Fruit fly (Drosophila melanogaster) Kc167 (cell line): ENCODE data around the gene CG17721.
A peak's percentile ranks its signal among the peaks of the same experiment; 100 is the strongest.

Source experiments
- Myc ChIP-seq: fragments of >200 bp; optimal IDR thresholded peaks from 2 replicates; lab custom pipeline; 2017; ENCODE audit warnings: missing external identifiers
- Sin3A ChIP-seq: fragments of >200 bp; optimal IDR thresholded peaks from 2 replicates; lab custom pipeline; 2018; ENCODE audit warnings: missing external identifiers
- h ChIP-seq: fragments of >200 bp; optimal IDR thresholded peaks from 3 replicates; lab custom pipeline; 2018; ENCODE audit warnings: missing external identifiers
- insv ChIP-seq: fragments of >200 bp; optimal IDR thresholded peaks from 3 replicates; lab custom pipeline; 2018; ENCODE audit warnings: missing external identifiers
- psq ChIP-seq: fragments of >200 bp; optimal IDR thresholded peaks from 2 replicates; lab custom pipeline; 2017; ENCODE audit warnings: missing external identifiers
- ttk ChIP-seq: sonication (Bioruptor generic); optimal IDR thresholded peaks from 2 replicates; lab custom pipeline; 2017; ENCODE audit warnings: missing external identifiers

CG17721 gene

DNA sequence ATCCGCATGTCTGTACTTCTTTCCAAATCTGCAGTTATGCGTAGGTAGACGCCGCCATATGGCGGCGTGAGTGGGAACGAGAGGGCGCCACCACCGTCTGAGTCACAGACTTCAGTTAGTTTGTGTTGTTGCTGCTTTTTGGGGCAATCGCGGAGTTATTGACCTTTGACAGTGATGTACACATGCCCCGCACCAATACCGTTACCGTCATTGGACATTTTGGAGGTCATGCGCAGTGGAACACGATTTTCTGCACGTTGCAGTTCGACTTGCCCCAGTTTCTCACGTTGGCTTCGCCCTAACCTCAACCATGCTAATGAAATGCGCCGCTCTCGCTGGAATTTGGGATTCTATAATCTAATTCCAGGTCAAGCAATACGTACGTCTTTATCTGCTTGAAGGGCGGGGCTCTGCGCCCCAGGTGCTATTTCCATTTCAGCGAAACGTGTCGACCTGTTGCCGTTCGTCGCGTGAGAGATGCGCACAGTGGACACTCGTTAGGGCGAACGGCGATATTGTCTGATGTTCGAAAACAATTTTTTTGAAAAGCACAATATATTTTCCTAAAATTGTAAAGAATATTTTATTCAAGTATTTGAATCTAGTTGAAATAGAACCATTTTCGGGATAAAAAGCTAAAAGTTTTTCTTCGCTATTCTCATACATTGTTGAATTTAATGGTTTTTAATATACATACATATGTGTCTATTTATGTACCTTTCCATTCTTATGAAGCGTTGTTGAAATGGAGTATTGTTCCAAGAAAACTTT, 23.5 kb upstream of the CG17721 start:
- TF ChIP-seq Sin3A (lab: Kevin White, UChicago) (no peak), h (no peak), insv (lab: Kevin White, UChicago) (no peak), Myc (lab: Kevin White, UChicago) (no peak), ttk (lab: Kevin White, UChicago) (no peak), psq (lab: Kevin White, UChicago) (no peak)

dm6 chr3R:11214449-11214950, 20.4 kb upstream of the CG17721 start, which contains the start of gene ZnT86D:
Gene ZnT86D, minus strand, starts transcription at chr3R:11214539.
- TF ChIP-seq ttk (lab: Kevin White, UChicago) = no peak
- TF ChIP-seq Sin3A (lab: Kevin White, UChicago) = no peak

DNA sequence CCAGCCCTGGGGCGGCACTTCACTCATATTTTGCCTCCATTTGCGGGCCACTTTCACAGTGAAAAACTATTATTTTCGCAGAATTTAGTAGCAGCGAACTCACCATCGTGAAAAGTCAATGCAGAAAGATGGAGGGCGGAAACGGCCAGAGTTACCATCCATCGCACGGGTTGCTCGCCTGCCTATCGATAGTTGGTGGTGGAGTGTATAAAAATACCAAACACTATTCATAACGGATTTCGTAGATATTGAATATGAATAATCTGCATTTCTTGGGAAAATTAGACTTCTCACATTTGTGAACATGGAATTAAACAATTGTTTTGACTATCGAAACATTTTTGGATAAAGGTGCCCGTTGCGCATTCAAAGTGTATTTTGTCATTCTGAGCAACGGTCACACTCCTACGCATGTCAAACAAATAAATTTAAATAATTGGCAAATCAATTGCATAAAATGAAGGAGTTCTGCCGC, 18.7 kb upstream of the CG17721 start, which contains the start of the genes RpS25 and CG4820:
Gene RpS25 (minus strand): TSS at position 132 of the 475 bp plus-strand sequence.
Gene CG4820 (plus strand): TSS at position 380 of the 475 bp plus-strand sequence.
- TF ChIP-seq h (no peak), Sin3A (lab: Kevin White, UChicago) (no peak), insv (lab: Kevin White, UChicago) (no peak), Myc (lab: Kevin White, UChicago) (no peak), psq (lab: Kevin White, UChicago) (no peak), ttk (lab: Kevin White, UChicago) (no peak)

dm6 chr3R:11219883-11220282, 15.1 kb upstream of the CG17721 start, which contains the start of gene CG6689:
Gene CG6689, minus strand, starts transcription at chr3R:11220064.
- TF ChIP-seq h (no peak), insv (lab: Kevin White, UChicago) (no peak), Myc (lab: Kevin White, UChicago) (no peak), ttk (lab: Kevin White, UChicago) (no peak), psq (lab: Kevin White, UChicago) (no peak), Sin3A (lab: Kevin White, UChicago) (no peak)

DNA sequence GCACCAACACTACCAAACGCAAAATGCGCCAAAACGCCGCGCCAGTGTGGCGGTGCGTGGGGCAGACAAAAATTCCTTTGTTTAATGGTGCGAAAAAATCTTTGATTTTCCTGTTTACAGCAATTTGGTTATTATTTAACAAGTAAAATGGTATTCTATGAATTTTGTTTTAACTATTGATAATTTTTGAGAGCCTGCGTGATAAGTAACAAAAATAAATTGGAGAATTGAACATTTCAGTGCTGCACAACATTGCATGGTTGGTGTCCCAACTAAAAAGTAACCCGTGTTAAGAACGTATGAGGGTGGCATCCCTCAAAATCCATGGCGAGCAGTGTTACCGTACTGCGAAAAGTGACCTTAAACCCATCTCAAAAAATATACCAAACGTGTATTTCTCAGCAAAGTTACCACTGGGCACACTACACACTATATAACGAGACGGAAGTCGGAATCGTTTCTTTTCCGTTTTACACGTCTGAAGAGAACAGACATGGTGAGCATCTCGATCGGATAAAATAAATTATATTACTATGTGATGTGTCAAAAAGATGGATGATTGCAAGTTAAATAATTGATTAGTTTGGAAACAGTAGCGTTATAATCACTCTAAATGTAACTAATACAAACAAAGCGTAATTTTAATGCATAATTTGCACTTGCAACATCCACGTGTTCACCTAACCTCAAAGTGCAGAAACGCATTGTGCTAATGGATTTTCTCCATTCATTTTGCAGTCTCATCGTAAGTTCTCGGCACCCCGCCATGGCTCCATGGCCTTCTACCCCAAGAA, 13.3 kb upstream of the CG17721 start, which contains the start of the genes CG6693 and RpL3:
Gene CG6693 (minus strand): TSS at position 203 of the 794 bp plus-strand sequence.
Gene RpL3 (plus strand): TSS at position 458 of the 794 bp plus-strand sequence.
- TF ChIP-seq insv (lab: Kevin White, UChicago) (no peak), Myc (lab: Kevin White, UChicago) (no peak), Sin3A (lab: Kevin White, UChicago) (no peak), h (no peak), ttk (lab: Kevin White, UChicago) (no peak), psq (lab: Kevin White, UChicago) (no peak)

DNA sequence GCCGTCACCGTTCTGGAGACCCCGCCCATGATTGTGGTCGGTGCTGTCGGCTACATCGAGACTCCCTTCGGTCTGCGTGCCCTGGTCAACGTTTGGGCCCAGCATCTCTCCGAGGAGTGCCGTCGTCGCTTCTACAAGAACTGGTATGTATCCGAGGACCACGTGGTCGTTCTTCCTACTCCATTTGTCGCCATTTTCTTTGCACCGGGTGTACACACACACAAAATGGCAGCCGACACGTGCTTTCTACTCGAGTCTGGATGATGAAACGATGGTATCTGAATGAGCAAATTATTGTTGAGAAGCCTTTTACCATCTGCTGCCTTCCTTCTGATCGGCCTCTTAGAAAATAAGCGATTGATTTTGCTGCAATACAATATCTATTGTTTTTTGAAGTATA, 12.4 kb upstream of the CG17721 start:
- TF ChIP-seq h = no peak
- no peak for TF ChIP-seq insv (lab: Kevin White, UChicago)
- no peak for TF ChIP-seq Sin3A (lab: Kevin White, UChicago)
- TF ChIP-seq ttk (lab: Kevin White, UChicago) = no peak

dm6 chr3R:11224478-11224877, 10.5 kb upstream of the CG17721 start:
- no peak for TF ChIP-seq h

dm6 chr3R:11225220-11225619, 9.7 kb upstream of the CG17721 start, which contains the start of gene scpr-C:
Gene scpr-C, plus strand, starts transcription at chr3R:11225520.
- TF ChIP-seq insv (lab: Kevin White, UChicago) (no peak), ttk (lab: Kevin White, UChicago) (no peak), Sin3A (lab: Kevin White, UChicago) (no peak)

DNA sequence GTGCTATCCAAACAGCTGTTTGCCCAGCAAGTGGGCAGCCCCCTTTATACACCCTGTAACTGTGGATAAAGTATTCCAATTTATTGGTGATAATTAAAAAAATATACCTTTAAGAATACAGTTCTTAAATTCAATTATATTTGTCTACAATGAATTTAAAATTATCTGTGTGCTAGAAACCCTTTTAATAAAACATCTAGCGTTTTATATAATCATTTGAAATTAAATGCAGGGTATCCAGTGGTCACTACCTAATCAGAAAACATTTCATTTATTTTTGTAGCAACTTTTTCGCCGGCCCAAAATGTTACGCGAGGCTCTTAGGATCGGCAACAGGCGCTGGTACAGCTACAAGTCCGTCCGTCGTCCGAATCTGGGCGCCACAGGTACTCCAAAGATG, 8.4 kb upstream of the CG17721 start, which contains the start of gene CG17726:
Gene CG17726 (plus strand): TSS at position 267 of the 400 bp plus-strand sequence.
- no peak for TF ChIP-seq Myc (lab: Kevin White, UChicago)

dm6 chr3R:11230392-11230791, 4.5 kb upstream of the CG17721 start, which contains the start of gene GCC88:
Gene GCC88, minus strand, starts transcription at chr3R:11230600.
- TF ChIP-seq h = no peak
- no peak for TF ChIP-seq psq (lab: Kevin White, UChicago)
- no peak for TF ChIP-seq Myc (lab: Kevin White, UChicago)
- no peak for TF ChIP-seq insv (lab: Kevin White, UChicago)
- no peak for TF ChIP-seq Sin3A (lab: Kevin White, UChicago)
- TF ChIP-seq ttk (lab: Kevin White, UChicago) = no peak

dm6 chr3R:11231037-11231436, 3.9 kb upstream of the CG17721 start:
- TF ChIP-seq ttk (lab: Kevin White, UChicago) (peak; percentile 67), insv (lab: Kevin White, UChicago) (no peak), h (no peak)

DNA sequence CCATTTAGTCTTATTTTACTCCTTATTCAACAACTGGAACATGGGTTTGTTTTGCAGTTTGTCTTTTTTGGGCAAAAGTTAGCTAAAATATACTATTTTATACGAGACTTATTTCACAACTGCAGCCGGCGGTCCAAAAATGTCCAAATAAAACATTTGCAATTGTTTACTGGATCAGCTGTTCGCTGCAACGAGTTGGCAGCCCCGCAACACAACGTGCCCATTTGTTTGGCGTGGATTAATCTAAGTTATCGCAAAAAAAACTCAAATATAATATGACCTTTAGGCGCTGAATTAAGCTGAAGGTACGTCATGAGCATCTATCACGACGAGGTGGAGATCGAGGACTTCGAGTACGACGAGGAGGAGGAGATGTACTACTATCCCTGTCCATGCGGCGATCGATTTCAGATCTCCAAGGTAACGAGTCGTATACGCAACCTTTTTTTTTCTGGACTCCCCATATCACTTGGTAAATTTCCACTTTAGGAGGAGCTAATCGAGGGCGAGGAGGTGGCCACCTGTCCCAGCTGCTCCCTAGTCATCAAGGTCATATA, 3.2 kb upstream of the CG17721 start, which contains the start of the genes CG17187 and Dph3:
Gene CG17187 (minus strand): TSS at position 175 of the 557 bp plus-strand sequence.
Gene Dph3 (plus strand): TSS at position 208 of the 557 bp plus-strand sequence.
- no peak for TF ChIP-seq psq (lab: Kevin White, UChicago)
- TF ChIP-seq Sin3A (lab: Kevin White, UChicago) = no peak
- TF ChIP-seq ttk (lab: Kevin White, UChicago) = no peak
- TF ChIP-seq Myc (lab: Kevin White, UChicago) = no peak
- no peak for TF ChIP-seq h
- TF ChIP-seq insv (lab: Kevin White, UChicago) = no peak
